Worm (Caenorhabditis elegans): ENCODE results near the gene M03E7.2.
A peak's percentile ranks its signal among the peaks of the same experiment; 100 is the strongest.

Gene M03E7.2

DNA sequence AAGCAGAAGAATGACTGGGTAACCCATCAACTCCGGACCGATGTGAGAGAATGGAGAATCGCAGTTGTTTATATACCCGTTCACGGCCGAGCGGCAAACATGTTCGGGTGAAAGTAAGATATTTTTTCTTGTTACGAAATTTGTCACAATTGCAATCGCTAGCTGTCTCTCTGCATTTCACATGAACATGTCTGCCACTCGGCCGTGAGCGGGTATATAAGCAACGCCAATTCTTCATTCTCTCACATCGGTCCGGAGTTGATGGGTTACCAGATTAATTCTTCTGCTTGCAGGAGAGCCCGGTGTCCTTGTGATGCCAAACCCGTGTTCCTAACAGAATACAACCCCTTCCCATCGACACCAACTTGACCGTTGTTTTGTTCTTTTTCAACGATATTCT is 30.4 kb upstream of the M03E7.2 start (continued):
- TF ChIP-seq lin-35 (GFP tag; optimal IDR thresholded peaks at IDR 0.05) (no peak), zip-4 (GFP tag; optimal IDR thresholded peaks at IDR 0.05) (no peak), lin-15B (tag; optimal IDR thresholded peaks at IDR 0.05) (no peak), mab-9 (GFP tag; IDR thresholded peaks at IDR 0.05) (no peak), ces-1 (GFP tag; optimal IDR thresholded peaks at IDR 0.05) (no peak), nhr-28 (tag; optimal IDR thresholded peaks at IDR 0.05) (no peak), pag-3 (tag; optimal IDR thresholded peaks at IDR 0.05; ENCODE audit: borderline replicate concordance, insufficient read depth) (no peak), nhr-76 (tag; optimal IDR thresholded peaks at IDR 0.05) (no peak), jun-1 (tag; optimal IDR thresholded peaks at IDR 0.05) (no peak), nhr-84 (tag; optimal IDR thresholded peaks at IDR 0.05) (no peak), mef-2 (tag; optimal IDR thresholded peaks at IDR 0.05) (no peak), unc-30 (tag; optimal IDR thresholded peaks at IDR 0.05) (no peak), rnt-1 (tag; optimal IDR thresholded peaks at IDR 0.05) (peak; percentile 22), egl-27 (tag; optimal IDR thresholded peaks at IDR 0.05) (no peak), lin-13 (GFP tag; optimal IDR thresholded peaks at IDR 0.05) (no peak), ceh-82 (tag; optimal IDR thresholded peaks at IDR 0.05) (peak in 1 of 3 experiments; percentile 8), snpc-4 (tag; optimal IDR thresholded peaks at IDR 0.05) (peak; percentile 95), elt-3 (tag; optimal IDR thresholded peaks at IDR 0.05) (no peak), nhr-47 (tag; optimal IDR thresholded peaks at IDR 0.05) (no peak), pqm-1 (tag; optimal IDR thresholded peaks at IDR 0.05) (no peak), zag-1 (tag; optimal IDR thresholded peaks at IDR 0.05) (no peak), ceh-90 (tag; optimal IDR thresholded peaks at IDR 0.05) (no peak), snu-23 (GFP tag; optimal IDR thresholded peaks at IDR 0.05) (no peak), ceh-8 (GFP tag; optimal IDR thresholded peaks at IDR 0.05) (no peak), swsn-7 (tag; optimal IDR thresholded peaks at IDR 0.05) (no peak), nhr-20 (tag; optimal IDR thresholded peaks at IDR 0.05) (no peak), C34B4.2 (tag; optimal IDR thresholded peaks at IDR 0.05) (no peak), aha-1 (tag; optimal IDR thresholded peaks at IDR 0.05) (no peak), fkh-10 (GFP tag; optimal IDR thresholded peaks at IDR 0.05) (no peak), hpl-2 (GFP tag; optimal IDR thresholded peaks at IDR 0.05) (no peak), nhr-19 (GFP tag; conservative IDR thresholded peaks at IDR 0.05) (0 out of 2 replicates have a peak, but pooled peaks have one; percentile 11), C04F5.9 (tag; optimal IDR thresholded peaks at IDR 0.05) (no peak), efl-3 (GFP tag; optimal IDR thresholded peaks at IDR 0.05) (no peak), tlp-1 (tag; optimal IDR thresholded peaks at IDR 0.05) (no peak), dsc-1 (tag; optimal IDR thresholded peaks at IDR 0.05) (no peak), ama-1 (optimal IDR thresholded peaks at IDR 0.05) (no peak), lir-3 (tag; optimal IDR thresholded peaks at IDR 0.05; ENCODE audit: poor library complexity) (no peak), pax-3 (tag; optimal IDR thresholded peaks at IDR 0.05) (no peak)

- TF ChIP-seq ces-1 (GFP tag; optimal IDR thresholded peaks at IDR 0.05) (no peak), ztf-11 (tag; optimal IDR thresholded peaks at IDR 0.05) (no peak), grh-1 (GFP tag; IDR thresholded peaks at IDR 0.05) (no peak)
These were observed 29.4 kb upstream of the M03E7.2 start for ce11 chrV:5587955-5588354.

DNA sequence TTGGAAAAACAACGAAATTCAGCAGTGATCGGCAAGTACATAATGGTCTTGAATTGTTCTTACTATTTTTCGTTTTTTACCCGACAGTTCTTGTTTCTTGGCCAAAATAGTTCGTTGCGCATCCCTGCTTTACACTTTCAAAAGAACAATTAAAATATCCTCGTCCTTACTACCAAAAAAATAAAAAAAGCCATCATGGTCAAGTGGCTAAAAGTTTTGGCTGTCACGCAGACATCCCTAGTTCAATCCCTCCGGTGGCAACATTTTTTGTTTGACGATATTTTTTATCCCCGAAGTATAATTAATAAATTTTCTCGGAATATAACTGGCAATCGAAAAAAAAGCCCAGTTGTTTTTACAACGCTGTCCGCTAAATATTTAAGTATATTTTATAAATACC is 25.5 kb upstream of the M03E7.2 start:
- TF ChIP-seq ces-1 (GFP tag; optimal IDR thresholded peaks at IDR 0.05) = no peak
- no peak for TF ChIP-seq nhr-20 (tag; optimal IDR thresholded peaks at IDR 0.05)
- no peak for TF ChIP-seq ceh-88 (GFP tag; IDR thresholded peaks at IDR 0.05)
- no peak for TF ChIP-seq sox-4 (tag; optimal IDR thresholded peaks at IDR 0.05)
- no peak for TF ChIP-seq hlh-4 (tag; optimal IDR thresholded peaks at IDR 0.05)
- no peak for TF ChIP-seq mdl-1 (tag; optimal IDR thresholded peaks at IDR 0.05)
- no peak for TF ChIP-seq egl-27 (tag; optimal IDR thresholded peaks at IDR 0.05)
- no peak for TF ChIP-seq F16B12.6 (tag; optimal IDR thresholded peaks at IDR 0.05)
- TF ChIP-seq unc-30 (tag; optimal IDR thresholded peaks at IDR 0.05) = no peak
- TF ChIP-seq xbp-1 (tag; optimal IDR thresholded peaks at IDR 0.05) = no peak
- TF ChIP-seq unc-98 (GFP tag; IDR thresholded peaks at IDR 0.05) = no peak
- TF ChIP-seq nhr-12 (tag; optimal IDR thresholded peaks at IDR 0.05) = no peak
